Worm (Caenorhabditis elegans): ENCODE results near the gene F46B3.15.

The F46B3.15 gene

DNA sequence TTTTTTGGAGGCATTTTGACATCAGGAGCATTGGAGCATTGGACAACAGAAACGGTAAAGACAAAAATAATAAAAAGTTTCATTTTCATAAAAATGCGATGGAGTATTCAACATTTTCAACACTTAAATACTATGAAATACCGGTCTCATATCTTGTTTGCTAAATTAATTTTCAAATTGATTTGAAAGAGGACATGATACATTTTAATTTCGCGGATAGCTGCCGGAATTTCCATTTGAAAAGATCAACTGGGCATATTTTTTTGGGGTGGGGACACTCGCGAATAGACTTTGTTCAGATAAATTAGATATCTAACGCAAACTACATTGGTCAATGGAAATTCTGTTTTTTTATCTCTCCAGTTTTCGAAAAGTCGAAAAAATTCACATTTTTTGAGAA, 38.8 kb downstream of the F46B3.15 start, which contains the start of gene F26F2.10:
Gene F26F2.10 (minus strand): TSS at position 101 of the 400 bp plus-strand sequence.
- no peak for TF ChIP-seq blmp-1 (tag; optimal IDR thresholded peaks at IDR 0.05)
- no peak for TF ChIP-seq dsc-1 (tag; optimal IDR thresholded peaks at IDR 0.05)
- TF ChIP-seq unc-86 (tag; optimal IDR thresholded peaks at IDR 0.05) = no peak
- TF ChIP-seq C04F5.9 (tag; optimal IDR thresholded peaks at IDR 0.05) = no peak
- no peak for TF ChIP-seq swsn-7 (tag; optimal IDR thresholded peaks at IDR 0.05)
- TF ChIP-seq nhr-12 (tag; optimal IDR thresholded peaks at IDR 0.05) = no peak
- no peak for TF ChIP-seq unc-130 (tag; optimal IDR thresholded peaks at IDR 0.05)
- TF ChIP-seq F16B12.6 (tag; optimal IDR thresholded peaks at IDR 0.05) = no peak
- no peak for TF ChIP-seq sptf-1 (tag; optimal IDR thresholded peaks at IDR 0.05)
- no peak for TF ChIP-seq nhr-19 (GFP tag; conservative IDR thresholded peaks at IDR 0.05)
- no peak for TF ChIP-seq nhr-28 (tag; optimal IDR thresholded peaks at IDR 0.05)
- no peak for TF ChIP-seq lin-13 (GFP tag; optimal IDR thresholded peaks at IDR 0.05)
- TF ChIP-seq ztf-11 (tag; optimal IDR thresholded peaks at IDR 0.05) = no peak
- TF ChIP-seq ceh-90 (tag; optimal IDR thresholded peaks at IDR 0.05) = no peak
- TF ChIP-seq snpc-4 (tag; optimal IDR thresholded peaks at IDR 0.05) = no peak
- no peak for TF ChIP-seq irx-1 (tag; optimal IDR thresholded peaks at IDR 0.05)
- no peak for TF ChIP-seq nhr-90 (tag; optimal IDR thresholded peaks at IDR 0.05; ENCODE audit: poor library complexity)
- TF ChIP-seq fkh-8 (tag; optimal IDR thresholded peaks at IDR 0.05) = no peak

All from whole organism, L1 larva.